Worm (Caenorhabditis elegans) whole organism, L2 larva: ENCODE data around the gene ins-8.

Experiments used
- egl-27 ChIP-seq: sonication (generic microtip); optimal IDR thresholded peaks from 3 replicates; lab custom pipeline; 2017; ENCODE audit warnings: missing biosample characterization, missing genetic modification reagents, missing genetic modification characterization
- nhr-77 ChIP-seq: fragments of 150-350 bp; optimal IDR thresholded peaks from 2 replicates; lab custom pipeline; 2014; ENCODE audit warnings: missing biosample characterization, missing genetic modification characterization
- sem-4 ChIP-seq: fragments of 150-350 bp; optimal IDR thresholded peaks from 2 replicates; lab custom pipeline; 2014; ENCODE audit warnings: missing biosample characterization, missing genetic modification reagents, missing genetic modification characterization

- TF ChIP-seq sem-4 (tag; lab: Kevin White, UChicago) (no peak), nhr-77 (no peak), egl-27 (tag; lab: Kevin White, UChicago) (no peak)
These were observed 33.5 kb upstream of the ins-8 start for ce11 chrIV:9714264-9714663.
